Fruit fly (Drosophila melanogaster) whole organism, adult: Measurements from ENCODE around the gene CG14644.

Experiments
- CG11617 ChIP-seq: fragments of 200-800 bp; sonication (Bioruptor generic); optimal IDR thresholded peaks from 2 replicates; lab custom pipeline; 2017; ENCODE audit warnings: mild to moderate bottlenecking, missing biosample characterization, missing genetic modification reagents, missing genetic modification characterization
- CG12768 ChIP-seq: fragments of 200-800 bp; sonication (Bioruptor generic); optimal IDR thresholded peaks from 2 replicates; lab custom pipeline; 2017; ENCODE audit warnings: missing biosample characterization, missing genetic modification characterization, mild to moderate bottlenecking, moderate library complexity, missing genetic modification reagents
- CG14711 ChIP-seq: fragments of 200-800 bp; sonication (Bioruptor generic); optimal IDR thresholded peaks from 2 replicates; lab custom pipeline; 2018; ENCODE audit warnings: missing biosample characterization, mild to moderate bottlenecking, missing genetic modification characterization, moderate library complexity
- CG1620 ChIP-seq: fragments of 200-800 bp; sonication (Bioruptor generic); optimal IDR thresholded peaks from 2 replicates; lab custom pipeline; 2016; ENCODE audit warnings: missing biosample characterization, missing genetic modification characterization
- CG33017 ChIP-seq: fragments of 200-800 bp; sonication (Bioruptor generic); optimal IDR thresholded peaks from 2 replicates; lab custom pipeline; 2018; ENCODE audit warnings: missing biosample characterization, mild to moderate bottlenecking, missing genetic modification characterization, moderate library complexity
- CG5204 ChIP-seq: fragments of 200-800 bp; sonication (Bioruptor generic); optimal IDR thresholded peaks from 2 replicates; lab custom pipeline; 2016; ENCODE audit warnings: missing biosample characterization, missing genetic modification characterization
- CG7045 ChIP-seq: fragments of 200-800 bp; sonication (Bioruptor generic); optimal IDR thresholded peaks from 2 replicates; lab custom pipeline; 2017; ENCODE audit warnings: missing biosample characterization, mild to moderate bottlenecking, missing genetic modification characterization
- CG7101 ChIP-seq: fragments of 200-800 bp; sonication (Bioruptor generic); optimal IDR thresholded peaks from 2 replicates; lab custom pipeline; 2018; ENCODE audit warnings: missing biosample characterization, mild to moderate bottlenecking, missing genetic modification characterization, moderate library complexity
- Clk ChIP-seq: fragments of 200-800 bp; sonication (Bioruptor generic); optimal IDR thresholded peaks from 2 replicates; lab custom pipeline; 2017; ENCODE audit warnings: missing biosample characterization, missing genetic modification characterization
- Crg-1 ChIP-seq: fragments of 200-800 bp; sonication (Bioruptor generic); optimal IDR thresholded peaks from 2 replicates; lab custom pipeline; 2016; ENCODE audit warnings: missing biosample characterization, missing genetic modification characterization
- Hr96 ChIP-seq: fragments of 200-800 bp; sonication (Bioruptor generic); optimal IDR thresholded peaks from 2 replicates; lab custom pipeline; 2016; ENCODE audit warnings: missing biosample characterization, missing genetic modification characterization
- Mnt ChIP-seq: fragments of 200-800 bp; sonication (Bioruptor generic); optimal IDR thresholded peaks from 2 replicates; lab custom pipeline; 2016; ENCODE audit warnings: missing biosample characterization, mild to moderate bottlenecking, missing genetic modification characterization
- bab1 ChIP-seq: fragments of 200-800 bp; sonication (Bioruptor generic); optimal IDR thresholded peaks from 3 replicates; lab custom pipeline; 2019; ENCODE audit warnings: missing biosample characterization, mild to moderate bottlenecking, missing genetic modification characterization, moderate library complexity
- cic ChIP-seq: fragments of 200-800 bp; sonication (Bioruptor generic); optimal IDR thresholded peaks from 2 replicates; lab custom pipeline; 2017; ENCODE audit warnings: missing biosample characterization, mild to moderate bottlenecking, missing genetic modification characterization, moderate library complexity
- cnc ChIP-seq, 2 experiments: fragments of >200 bp; optimal IDR thresholded peaks; 2 replicates each; lab custom pipeline; 2017
- kay ChIP-seq: fragments of 200-800 bp; sonication (Bioruptor generic); peaks from one replicate; lab custom pipeline; 2016; ENCODE audit warnings: missing biosample characterization, missing genetic modification characterization, borderline replicate concordance
- ovo ChIP-seq: fragments of 200-800 bp; sonication (Bioruptor generic); optimal IDR thresholded peaks from 2 replicates; lab custom pipeline; 2016; ENCODE audit warnings: missing biosample characterization, missing genetic modification characterization
- pad ChIP-seq: fragments of 200-800 bp; sonication (Bioruptor generic); optimal IDR thresholded peaks from 3 replicates; lab custom pipeline; 2017; ENCODE audit warnings: missing biosample characterization, missing genetic modification characterization, mild to moderate bottlenecking, moderate library complexity, missing genetic modification reagents
- tj ChIP-seq: fragments of 200-800 bp; sonication (Bioruptor generic); optimal IDR thresholded peaks from 3 replicates; lab custom pipeline; 2017; ENCODE audit warnings: missing biosample characterization, mild to moderate bottlenecking, missing genetic modification characterization, moderate library complexity
- toe ChIP-seq: fragments of 200-800 bp; sonication (Bioruptor generic); optimal IDR thresholded peaks from 2 replicates; lab custom pipeline; 2016; ENCODE audit warnings: missing biosample characterization, missing genetic modification characterization

The CG14644 gene

dm6 chr3R:4241776-4242175 lies 11.1 kb downstream of the CG14644 start:
- TF ChIP-seq ovo (GFP tag; lab: Kevin White, UChicago) (no peak), Mnt (GFP tag; lab: Kevin White, UChicago) (no peak)

dm6 chr3R:4236534-4236933 lies 16.3 kb downstream of the CG14644 start:
- TF ChIP-seq CG14711 (tag; lab: Kevin White, UChicago) (no peak), CG33017 (tag; lab: Kevin White, UChicago) (peak; percentile 22), pad (GFP tag; lab: Kevin White, UChicago) (no peak), cnc (optimal IDR thresholded peaks at IDR 0.05; lab: Kevin White, UChicago) (no peak), ovo (GFP tag; lab: Kevin White, UChicago) (no peak), CG7045 (GFP tag; lab: Kevin White, UChicago) (peak; percentile 10), CG12768 (GFP tag; lab: Kevin White, UChicago) (peak; percentile 56), CG11617 (no peak), CG1620 (no peak), toe (GFP tag; lab: Kevin White, UChicago) (no peak), CG7101 (tag; lab: Kevin White, UChicago) (no peak), kay (GFP tag; lab: Kevin White, UChicago) (no peak), cic (GFP tag; lab: Kevin White, UChicago) (peak; percentile 58), Mnt (GFP tag; lab: Kevin White, UChicago) (peak; percentile 18), tj (GFP tag; lab: Kevin White, UChicago) (no peak), Crg-1 (no peak)

dm6 chr3R:4234991-4235553 lies 17.8 kb downstream of the CG14644 start, which contains the start of gene Gel:
Gel (plus strand) TSS chr3R:4235217.
- no peak for TF ChIP-seq CG11617
- no peak for TF ChIP-seq Hr96 (GFP tag; lab: Kevin White, UChicago)
- no peak for TF ChIP-seq bab1 (GFP tag; lab: Kevin White, UChicago)
- TF ChIP-seq cnc (optimal IDR thresholded peaks at IDR 0.05; lab: Kevin White, UChicago) = no peak
- TF ChIP-seq ovo (GFP tag; lab: Kevin White, UChicago) = no peak
- peak; percentile 53 for TF ChIP-seq cic (GFP tag; lab: Kevin White, UChicago)
- peak; percentile 15 for TF ChIP-seq Mnt (GFP tag; lab: Kevin White, UChicago)
- TF ChIP-seq CG5204 (GFP tag; lab: Kevin White, UChicago) = no peak
- no peak for TF ChIP-seq Crg-1
- TF ChIP-seq CG7101 (tag; lab: Kevin White, UChicago) = no peak
- TF ChIP-seq CG14711 (tag; lab: Kevin White, UChicago) = no peak
- no peak for TF ChIP-seq toe (GFP tag; lab: Kevin White, UChicago)
- no peak for TF ChIP-seq CG7045 (GFP tag; lab: Kevin White, UChicago)
- no peak for TF ChIP-seq Clk (GFP tag; lab: Kevin White, UChicago)
- no peak for TF ChIP-seq CG1620
- no peak for TF ChIP-seq tj (GFP tag; lab: Kevin White, UChicago)

dm6 chr3R:4233018-4233385 lies 19.8 kb downstream of the CG14644 start, which contains the start of gene abs:
abs (plus strand) TSS chr3R:4233047.
- no peak for TF ChIP-seq CG7101 (tag; lab: Kevin White, UChicago)
- no peak for TF ChIP-seq kay (GFP tag; lab: Kevin White, UChicago)
- TF ChIP-seq CG33017 (tag; lab: Kevin White, UChicago) = no peak
- TF ChIP-seq CG11617 = no peak
- no peak for TF ChIP-seq Clk (GFP tag; lab: Kevin White, UChicago)
- TF ChIP-seq Crg-1 = no peak
- no peak for TF ChIP-seq tj (GFP tag; lab: Kevin White, UChicago)

- TF ChIP-seq Mnt (GFP tag; lab: Kevin White, UChicago) = no peak
- no peak for TF ChIP-seq CG1620
- TF ChIP-seq Hr96 (GFP tag; lab: Kevin White, UChicago) = no peak
- no peak for TF ChIP-seq CG14711 (tag; lab: Kevin White, UChicago)
- TF ChIP-seq bab1 (GFP tag; lab: Kevin White, UChicago) = peak; percentile 36
- TF ChIP-seq cnc (optimal IDR thresholded peaks at IDR 0.05; lab: Kevin White, UChicago) = no peak
- TF ChIP-seq toe (GFP tag; lab: Kevin White, UChicago) = peak; percentile 32
Measured at dm6 chr3R:4232139-4233017, 20.5 kb downstream of the CG14644 start, which contains the start of gene CG14641. CG14641 (minus strand) TSS chr3R:4232342.

dm6 chr3R:4229137-4229764 lies 23.6 kb downstream of the CG14644 start, which contains the start of gene DhpD:
DhpD (minus strand) TSS chr3R:4229238.
- peak; percentile 80 for TF ChIP-seq CG12768 (GFP tag; lab: Kevin White, UChicago)
- TF ChIP-seq toe (GFP tag; lab: Kevin White, UChicago) = peak; percentile 83
- peak; percentile 38 for TF ChIP-seq Clk (GFP tag; lab: Kevin White, UChicago)
- peak; percentile 77 for TF ChIP-seq Hr96 (GFP tag; lab: Kevin White, UChicago)
- TF ChIP-seq ovo (GFP tag; lab: Kevin White, UChicago) = peak; percentile 55
- TF ChIP-seq CG14711 (tag; lab: Kevin White, UChicago) = peak; percentile 77
- peak; percentile 71 for TF ChIP-seq pad (GFP tag; lab: Kevin White, UChicago)
- peak; percentile 91 for TF ChIP-seq bab1 (GFP tag; lab: Kevin White, UChicago)
- peak; percentile 88 for TF ChIP-seq CG7101 (tag; lab: Kevin White, UChicago)
- TF ChIP-seq cnc (optimal IDR thresholded peaks at IDR 0.05; lab: Kevin White, UChicago) = no peak
- TF ChIP-seq cic (GFP tag; lab: Kevin White, UChicago) = no peak
- peak; percentile 79 for TF ChIP-seq CG33017 (tag; lab: Kevin White, UChicago)
- TF ChIP-seq CG1620 = peak; percentile 80
- peak; percentile 71 for TF ChIP-seq Mnt (GFP tag; lab: Kevin White, UChicago)
- TF ChIP-seq CG7045 (GFP tag; lab: Kevin White, UChicago) = peak; percentile 75
- TF ChIP-seq CG11617 = peak; percentile 82
- peak; percentile 82 for TF ChIP-seq CG5204 (GFP tag; lab: Kevin White, UChicago)
- TF ChIP-seq tj (GFP tag; lab: Kevin White, UChicago) = peak; percentile 51
- TF ChIP-seq Crg-1 = peak; percentile 36
- no peak for TF ChIP-seq kay (GFP tag; lab: Kevin White, UChicago)
